Worm (Caenorhabditis elegans) whole organism, L1 larva: ENCODE results near the gene Y39A1A.31.
A peak's percentile ranks its signal among the peaks of the same experiment; 100 is the strongest.

Experiments used
- Y116A8C.19 ChIP-seq: sonication (generic microtip); optimal IDR thresholded peaks from 2 replicates; lab custom pipeline; 2016; ENCODE audit warnings: missing compliant biosample characterization, missing genetic modification characterization, borderline replicate concordance
- alr-1 ChIP-seq: fragments of 200-800 bp; sonication (Bioruptor generic); optimal IDR thresholded peaks from 2 replicates; lab custom pipeline; 2018; ENCODE audit warnings: borderline replicate concordance, mild to moderate bottlenecking, missing genetic modification characterization, missing compliant biosample characterization
- blmp-1 ChIP-seq: fragments of 150-350 bp; optimal IDR thresholded peaks from 2 replicates; lab custom pipeline; 2014; ENCODE audit warnings: missing biosample characterization, missing genetic modification characterization
- ceh-63 ChIP-seq: fragments of 200-800 bp; sonication (Bioruptor generic); optimal IDR thresholded peaks from 2 replicates; lab custom pipeline; 2018; ENCODE audit warnings: mild to moderate bottlenecking, missing genetic modification characterization, missing compliant biosample characterization
- ceh-8 ChIP-seq: fragments of 200-800 bp; sonication (Bioruptor generic); optimal IDR thresholded peaks from 2 replicates; lab custom pipeline; 2018; ENCODE audit warnings: mild to moderate bottlenecking, missing genetic modification characterization, moderate library complexity, missing compliant biosample characterization
- ceh-88 ChIP-seq: fragments of 200-800 bp; sonication (Bioruptor generic); IDR thresholded peaks from 2 replicates; pipeline ENCODE4 v1.3.6; 2022; ENCODE audit warnings: missing genetic modification characterization, missing compliant biosample characterization
- efl-1 ChIP-seq, 4 experiments: fragments of 150-350 bp; optimal IDR thresholded peaks in 3 of 4; peaks in 1 of 4; 1 replicate in 1 of 4; 2 replicates in 3 of 4; lab custom pipeline; 2014; ENCODE audit warnings: missing biosample characterization in 2 of 4, missing genetic modification characterization in 2 of 4, missing genetic modification reagents in 2 of 4
- efl-3 ChIP-seq: fragments of 200-800 bp; sonication (Bioruptor generic); optimal IDR thresholded peaks from 2 replicates; lab custom pipeline; 2018; ENCODE audit warnings: mild to moderate bottlenecking, missing genetic modification characterization, missing compliant biosample characterization
- ets-5 ChIP-seq: fragments of 200-800 bp; sonication (Bioruptor generic); IDR thresholded peaks from 2 replicates; pipeline ENCODE4 v1.3.6; 2022; ENCODE audit warnings: missing genetic modification characterization, missing compliant biosample characterization
- fkh-8 ChIP-seq: sonication (generic microtip); optimal IDR thresholded peaks from 2 replicates; lab custom pipeline; 2016; ENCODE audit warnings: mild to moderate bottlenecking, missing genetic modification characterization, missing compliant biosample characterization
- fos-1 ChIP-seq: fragments of 150-350 bp; optimal IDR thresholded peaks from 2 replicates; lab custom pipeline; 2014; ENCODE audit warnings: missing biosample characterization, missing genetic modification characterization
- hlh-17 ChIP-seq: fragments of 200-800 bp; sonication (Bioruptor generic); optimal IDR thresholded peaks from 2 replicates; lab custom pipeline; 2018; ENCODE audit warnings: missing genetic modification characterization, mild to moderate bottlenecking, missing compliant biosample characterization, moderate library complexity, borderline replicate concordance
- hlh-4 ChIP-seq: sonication (generic microtip); optimal IDR thresholded peaks from 2 replicates; lab custom pipeline; 2016; ENCODE audit warnings: mild to moderate bottlenecking, missing genetic modification characterization, missing compliant biosample characterization
- hpl-2 ChIP-seq: fragments of 150-350 bp; optimal IDR thresholded peaks from 2 replicates; lab custom pipeline; 2014; ENCODE audit warnings: missing biosample characterization, missing genetic modification reagents, missing genetic modification characterization
- isw-1 ChIP-seq: fragments of 200-800 bp; sonication (Bioruptor generic); IDR thresholded peaks from 2 replicates; pipeline ENCODE4 v1.3.6; 2022; ENCODE audit warnings: missing genetic modification characterization, missing compliant biosample characterization
- jun-1 ChIP-seq: fragments of 150-350 bp; optimal IDR thresholded peaks from 2 replicates; lab custom pipeline; 2014; ENCODE audit warnings: missing biosample characterization, missing genetic modification reagents, missing genetic modification characterization
- lin-14 ChIP-seq: fragments of 200-800 bp; sonication (Bioruptor generic); optimal IDR thresholded peaks from 2 replicates; lab custom pipeline; 2018; ENCODE audit warnings: mild to moderate bottlenecking, missing genetic modification characterization, moderate library complexity, missing compliant biosample characterization
- lin-15B ChIP-seq: fragments of 150-350 bp; sonication (generic microtip); optimal IDR thresholded peaks from 3 replicates; lab custom pipeline; 2014; ENCODE audit warnings: missing biosample characterization, missing genetic modification characterization
- lsy-2 ChIP-seq, 2 experiments: fragments of 150-350 bp; optimal IDR thresholded peaks; 2 replicates each; lab custom pipeline; 2014; ENCODE audit warnings: missing biosample characterization in 2 of 2, missing genetic modification characterization in 2 of 2
- mep-1 ChIP-seq: fragments of 150-350 bp; optimal IDR thresholded peaks from 2 replicates; lab custom pipeline; 2014; ENCODE audit warnings: missing biosample characterization, missing genetic modification characterization
- nhr-11 ChIP-seq: fragments of 150-350 bp; optimal IDR thresholded peaks from 2 replicates; lab custom pipeline; 2014; ENCODE audit warnings: missing biosample characterization, missing genetic modification characterization
- nhr-20 ChIP-seq: sonication (generic microtip); optimal IDR thresholded peaks from 2 replicates; lab custom pipeline; 2016; ENCODE audit warnings: mild to moderate bottlenecking, missing genetic modification characterization, missing compliant biosample characterization
- nhr-237 ChIP-seq: fragments of 150-350 bp; optimal IDR thresholded peaks from 2 replicates; lab custom pipeline; 2014; ENCODE audit warnings: missing biosample characterization, missing genetic modification characterization
- nhr-28 ChIP-seq: fragments of 150-350 bp; optimal IDR thresholded peaks from 2 replicates; lab custom pipeline; 2014; ENCODE audit warnings: missing biosample characterization, missing genetic modification characterization
- nhr-76 ChIP-seq: sonication (generic microtip); optimal IDR thresholded peaks from 2 replicates; lab custom pipeline; 2017; ENCODE audit warnings: missing biosample characterization, missing genetic modification characterization
- nhr-77 ChIP-seq: fragments of 150-350 bp; optimal IDR thresholded peaks from 2 replicates; lab custom pipeline; 2014; ENCODE audit warnings: missing biosample characterization, missing genetic modification characterization
- nhr-84 ChIP-seq: sonication (generic microtip); optimal IDR thresholded peaks from 2 replicates; lab custom pipeline; 2017; ENCODE audit warnings: missing biosample characterization, missing genetic modification characterization
- nhr-85 ChIP-seq: sonication (generic microtip); peaks from one replicate; lab custom pipeline; 2016; ENCODE audit warnings: missing genetic modification characterization, inconsistent platforms, missing compliant biosample characterization
- pag-3 ChIP-seq: sonication (generic microtip); optimal IDR thresholded peaks from 2 replicates; lab custom pipeline; 2017; ENCODE audit warnings: missing genetic modification characterization, mild to moderate bottlenecking, missing compliant biosample characterization, antibody characterized with exemption, borderline replicate concordance; ENCODE audit not compliant: insufficient read depth
- pax-3 ChIP-seq: fragments of 200-800 bp; sonication (Bioruptor generic); optimal IDR thresholded peaks from 2 replicates; lab custom pipeline; 2018; ENCODE audit warnings: mild to moderate bottlenecking, missing genetic modification characterization, moderate library complexity, missing compliant biosample characterization
- rnt-1 ChIP-seq: sonication (generic microtip); optimal IDR thresholded peaks from 2 replicates; lab custom pipeline; 2016; ENCODE audit warnings: mild to moderate bottlenecking, missing genetic modification characterization, moderate library complexity, missing compliant biosample characterization
- snpc-4 ChIP-seq: fragments of 150-350 bp; optimal IDR thresholded peaks from 2 replicates; lab custom pipeline; 2014; ENCODE audit warnings: missing biosample characterization, missing genetic modification characterization
- sox-4 ChIP-seq: sonication (generic microtip); optimal IDR thresholded peaks from 2 replicates; lab custom pipeline; 2016; ENCODE audit warnings: missing genetic modification characterization, missing compliant biosample characterization
- sptf-1 ChIP-seq: fragments of 150-350 bp; optimal IDR thresholded peaks from 2 replicates; lab custom pipeline; 2014; ENCODE audit warnings: missing biosample characterization, missing genetic modification characterization
- sup-37 ChIP-seq: fragments of 200-800 bp; sonication (Bioruptor generic); optimal IDR thresholded peaks from 2 replicates; lab custom pipeline; 2018; ENCODE audit warnings: mild to moderate bottlenecking, missing genetic modification characterization, missing compliant biosample characterization
- tbx-2 ChIP-seq: sonication (generic microtip); optimal IDR thresholded peaks from 2 replicates; lab custom pipeline; 2016; ENCODE audit warnings: missing genetic modification characterization, missing compliant biosample characterization
- unc-30 ChIP-seq: sonication (generic microtip); optimal IDR thresholded peaks from 2 replicates; lab custom pipeline; 2017; ENCODE audit warnings: missing biosample characterization, missing genetic modification characterization
- unc-62 ChIP-seq: fragments of 150-350 bp; optimal IDR thresholded peaks from 2 replicates; lab custom pipeline; 2014; ENCODE audit warnings: missing biosample characterization, missing genetic modification reagents, missing genetic modification characterization
- unc-98 ChIP-seq: fragments of 200-800 bp; sonication (Bioruptor generic); IDR thresholded peaks from 2 replicates; pipeline ENCODE4 v1.3.6; 2022; ENCODE audit warnings: missing genetic modification characterization, missing compliant biosample characterization
- vab-15 ChIP-seq: sonication (generic microtip); optimal IDR thresholded peaks from 2 replicates; lab custom pipeline; 2017; ENCODE audit warnings: missing genotype, mild to moderate bottlenecking, missing genetic modification characterization, missing compliant biosample characterization
- zag-1 ChIP-seq: fragments of 150-350 bp; optimal IDR thresholded peaks from 2 replicates; lab custom pipeline; 2014; ENCODE audit warnings: missing biosample characterization, missing genetic modification characterization
- zip-4 ChIP-seq: fragments of 200-800 bp; sonication (Bioruptor generic); optimal IDR thresholded peaks from 2 replicates; lab custom pipeline; 2018; ENCODE audit warnings: mild to moderate bottlenecking, missing genetic modification characterization, moderate library complexity, missing compliant biosample characterization

Y39A1A.31 gene

ce11 chrIII:10657661-10658060 lies 31.3 kb downstream of the Y39A1A.31 start:
- TF ChIP-seq efl-1 (optimal IDR thresholded peaks at IDR 0.05; lab: Kevin White, UChicago) (no peak), efl-1 (GFP tag; optimal IDR thresholded peaks at IDR 0.05 in 1 of 2; lab: Kevin White, UChicago) (peak in 1 of 2 experiments; percentile 22), ceh-88 (GFP tag; lab: Robert Waterston, UW) (no peak), unc-98 (GFP tag; lab: Robert Waterston, UW) (no peak), nhr-28 (tag; lab: Kevin White, UChicago) (no peak)
- TF ChIP-seq, all 84 proteins: peak for 1

ce11 chrIII:10656069-10656468 lies 32.9 kb downstream of the Y39A1A.31 start:
- TF ChIP-seq fos-1 (tag; lab: Kevin White, UChicago) (no peak), unc-98 (GFP tag; lab: Robert Waterston, UW) (no peak), hlh-4 (tag; lab: Kevin White, UChicago) (no peak), ceh-63 (no peak), zag-1 (tag; lab: Kevin White, UChicago) (no peak), nhr-237 (no peak), nhr-11 (tag; lab: Kevin White, UChicago) (no peak), hpl-2 (GFP tag; lab: Kevin White, UChicago) (no peak), alr-1 (tag; lab: Kevin White, UChicago) (no peak), lsy-2 (tag; optimal IDR thresholded peaks at IDR 0.05; lab: Kevin White, UChicago) (no peak), nhr-77 (tag; lab: Kevin White, UChicago) (no peak), snpc-4 (tag; lab: Kevin White, UChicago) (no peak)
- TF ChIP-seq, all 84 proteins: peak for 0

- TF ChIP-seq rnt-1 (tag; lab: Kevin White, UChicago) (no peak), nhr-76 (tag; lab: Kevin White, UChicago) (no peak), blmp-1 (peak; percentile 30), ceh-63 (no peak)
- TF ChIP-seq, all 84 proteins: peak for 1
Measured at ce11 chrIII:10654718-10655117, 34.2 kb downstream of the Y39A1A.31 start, which contains the start of gene cnt-2. Gene cnt-2 (plus strand): TSS chrIII:10655018.

ce11 chrIII:10653479-10653878 lies 35.5 kb downstream of the Y39A1A.31 start:
- peak; percentile 99 for TF ChIP-seq blmp-1
- TF ChIP-seq nhr-20 (tag; lab: Kevin White, UChicago), result no peak
- peak; percentile 2 for TF ChIP-seq mep-1 (tag; lab: Kevin White, UChicago)
- no peak for TF ChIP-seq zip-4
- TF ChIP-seq isw-1 (GFP tag; lab: Robert Waterston, UW), result no peak
- no peak for TF ChIP-seq unc-62 (GFP tag; lab: Kevin White, UChicago)

ce11 chrIII:10652833-10653232 lies 36.1 kb downstream of the Y39A1A.31 start:
- no peak for TF ChIP-seq jun-1 (tag; lab: Kevin White, UChicago)
- peak; percentile 59 for TF ChIP-seq nhr-85 (tag; lab: Kevin White, UChicago)
- TF ChIP-seq nhr-28 (tag; lab: Kevin White, UChicago), result no peak

ce11 chrIII:10651634-10652033 lies 37.3 kb downstream of the Y39A1A.31 start:
- TF ChIP-seq sox-4 (tag; lab: Kevin White, UChicago) (no peak), fos-1 (tag; lab: Kevin White, UChicago) (no peak), sup-37 (GFP tag; lab: Kevin White, UChicago) (no peak), hpl-2 (GFP tag; lab: Kevin White, UChicago) (no peak), unc-30 (tag; lab: Kevin White, UChicago) (no peak), rnt-1 (tag; lab: Kevin White, UChicago) (no peak), pag-3 (tag; lab: Kevin White, UChicago) (no peak), vab-15 (tag; lab: Kevin White, UChicago) (no peak), hlh-17 (GFP tag; lab: Kevin White, UChicago) (no peak), Y116A8C.19 (tag; lab: Kevin White, UChicago) (no peak), lin-15B (tag; lab: Kevin White, UChicago) (no peak), sptf-1 (tag; lab: Kevin White, UChicago) (no peak), fkh-8 (tag; lab: Kevin White, UChicago) (peak; percentile 11), nhr-84 (no peak), lsy-2 (tag; optimal IDR thresholded peaks at IDR 0.05; lab: Kevin White, UChicago) (peak; percentile 46 to 54), alr-1 (tag; lab: Kevin White, UChicago) (no peak), ets-5 (no peak), pax-3 (tag; lab: Kevin White, UChicago) (no peak), lin-14 (GFP tag; lab: Kevin White, UChicago) (no peak), tbx-2 (tag; lab: Kevin White, UChicago) (peak; percentile 65), ceh-8 (GFP tag; lab: Kevin White, UChicago) (no peak), efl-3 (GFP tag; lab: Kevin White, UChicago) (no peak), efl-1 (optimal IDR thresholded peaks at IDR 0.05; lab: Kevin White, UChicago) (peak; percentile 66 to 81), efl-1 (GFP tag; optimal IDR thresholded peaks at IDR 0.05 in 1 of 2; lab: Kevin White, UChicago) (peak; percentile 43 to 89)
